Fruit fly (Drosophila melanogaster) whole organism, embryonic: ENCODE results near the gene CG6023.

Source experiments
- Blimp-1 ChIP-seq: fragments of 200-800 bp; sonication (Bioruptor generic); optimal IDR thresholded peaks from 3 replicates; lab custom pipeline; 2018; ENCODE audit warnings: missing biosample characterization, missing genetic modification characterization, mild to moderate bottlenecking, moderate library complexity, missing genetic modification reagents
- Bteb2 ChIP-seq: fragments of 200-800 bp; sonication (Bioruptor generic); optimal IDR thresholded peaks from 2 replicates; lab custom pipeline; 2016; ENCODE audit warnings: missing biosample characterization, missing genetic modification characterization
- CG10979 ChIP-seq: fragments of 200-800 bp; sonication (Bioruptor generic); optimal IDR thresholded peaks from 2 replicates; lab custom pipeline; 2018; ENCODE audit warnings: missing biosample characterization, mild to moderate bottlenecking, missing genetic modification characterization, moderate library complexity
- CG11695 ChIP-seq: fragments of 200-800 bp; sonication (Bioruptor generic); IDR thresholded peaks from 3 replicates; pipeline ENCODE4 v1.3.6; 2022; ENCODE audit warnings: missing biosample characterization, missing genetic modification characterization
- CG13296 ChIP-seq: fragments of 200-800 bp; sonication (Bioruptor generic); optimal IDR thresholded peaks from 3 replicates; lab custom pipeline; 2018; ENCODE audit warnings: missing biosample characterization, mild to moderate bottlenecking, missing genetic modification characterization
- CG14050 ChIP-seq: fragments of 200-800 bp; sonication (Bioruptor generic); IDR thresholded peaks from 3 replicates; pipeline ENCODE4 v1.3.6; 2022; ENCODE audit warnings: missing biosample characterization, missing genetic modification characterization
- CG15269 ChIP-seq: fragments of 200-800 bp; sonication (Bioruptor generic); optimal IDR thresholded peaks from 2 replicates; lab custom pipeline; 2018; ENCODE audit warnings: missing biosample characterization, mild to moderate bottlenecking, missing genetic modification characterization, moderate library complexity
- CG17361 ChIP-seq: fragments of 200-800 bp; sonication (Bioruptor generic); IDR thresholded peaks from 3 replicates; pipeline ENCODE4 v1.3.6; 2022; ENCODE audit warnings: missing biosample characterization, missing genetic modification characterization
- CG17912 ChIP-seq: fragments of 200-800 bp; sonication (Bioruptor generic); optimal IDR thresholded peaks from 2 replicates; lab custom pipeline; 2018; ENCODE audit warnings: missing biosample characterization, mild to moderate bottlenecking, missing genetic modification characterization
- CG1792 ChIP-seq: fragments of 200-800 bp; sonication (Bioruptor generic); optimal IDR thresholded peaks from 2 replicates; lab custom pipeline; 2016; ENCODE audit warnings: missing biosample characterization, missing genetic modification characterization
- CG2199 ChIP-seq: fragments of 200-800 bp; sonication (Bioruptor generic); IDR thresholded peaks from 3 replicates; pipeline ENCODE4 v1.3.6; 2022; ENCODE audit warnings: missing biosample characterization, missing genetic modification characterization
- CG2875 ChIP-seq: fragments of 200-800 bp; sonication (Bioruptor generic); optimal IDR thresholded peaks from 2 replicates; lab custom pipeline; 2017; ENCODE audit warnings: missing biosample characterization, mild to moderate bottlenecking, missing genetic modification characterization, missing genetic modification reagents
- CG30403 ChIP-seq: fragments of 200-800 bp; sonication (Bioruptor generic); optimal IDR thresholded peaks from 3 replicates; lab custom pipeline; 2016; ENCODE audit warnings: missing biosample characterization, missing genetic modification characterization
- CG3281 ChIP-seq: fragments of 200-800 bp; sonication (Bioruptor generic); optimal IDR thresholded peaks from 3 replicates; lab custom pipeline; 2017; ENCODE audit warnings: missing biosample characterization, mild to moderate bottlenecking, missing genetic modification characterization
- CG42726 ChIP-seq: fragments of 200-800 bp; sonication (Bioruptor generic); IDR thresholded peaks from 2 replicates; pipeline ENCODE4 v1.3.6; 2022; ENCODE audit warnings: missing biosample characterization, missing genetic modification characterization; ENCODE audit not compliant: partially characterized antibody
- CG4424 ChIP-seq: fragments of 200-800 bp; sonication (Bioruptor generic); optimal IDR thresholded peaks from 3 replicates; lab custom pipeline; 2016; ENCODE audit warnings: missing biosample characterization, missing genetic modification characterization
- CG7556 ChIP-seq: fragments of 200-800 bp; sonication (Bioruptor generic); optimal IDR thresholded peaks from 2 replicates; lab custom pipeline; 2017; ENCODE audit warnings: missing biosample characterization, mild to moderate bottlenecking, missing genetic modification characterization
- CkIIα-i1 ChIP-seq: fragments of 200-800 bp; sonication (Bioruptor generic); IDR thresholded peaks from 2 replicates; pipeline ENCODE4 v1.3.6; 2022; ENCODE audit warnings: missing biosample characterization, missing genetic modification characterization
- Fer2 ChIP-seq: fragments of 200-800 bp; sonication (Bioruptor generic); optimal IDR thresholded peaks from 2 replicates; lab custom pipeline; 2018; ENCODE audit warnings: missing biosample characterization, mild to moderate bottlenecking, missing genetic modification characterization, moderate library complexity
- Gug ChIP-seq: fragments of 200-800 bp; sonication (Bioruptor generic); IDR thresholded peaks from 4 replicates; pipeline ENCODE4 v1.3.6; 2022; ENCODE audit warnings: missing biosample characterization, missing genetic modification characterization
- HLH54F ChIP-seq: fragments of 200-800 bp; sonication (Bioruptor generic); optimal IDR thresholded peaks from 3 replicates; lab custom pipeline; 2016; ENCODE audit warnings: missing biosample characterization, missing genetic modification characterization
- Hey ChIP-seq: fragments of 200-800 bp; sonication (Bioruptor generic); optimal IDR thresholded peaks from 3 replicates; lab custom pipeline; 2018; ENCODE audit warnings: missing biosample characterization, mild to moderate bottlenecking, missing genetic modification characterization
- Kr ChIP-seq: fragments of 200-800 bp; sonication (Bioruptor generic); optimal IDR thresholded peaks from 2 replicates; lab custom pipeline; 2017; ENCODE audit warnings: missing biosample characterization, mild to moderate bottlenecking, missing genetic modification characterization
- MBD-R2 ChIP-seq: fragments of 200-800 bp; sonication (Bioruptor generic); IDR thresholded peaks from 2 replicates; pipeline ENCODE4 v1.3.6; 2022; ENCODE audit warnings: missing biosample characterization, missing genetic modification characterization
- MESR4 ChIP-seq: fragments of 200-800 bp; sonication (Bioruptor generic); optimal IDR thresholded peaks from 2 replicates; lab custom pipeline; 2018; ENCODE audit warnings: missing biosample characterization, mild to moderate bottlenecking, missing genetic modification characterization, moderate library complexity
- Med ChIP-seq: fragments of 200-800 bp; sonication (Bioruptor generic); peaks from one replicate; lab custom pipeline; 2016; ENCODE audit warnings: missing biosample characterization, missing genetic modification characterization, mild to moderate bottlenecking, inconsistent platforms, moderate library complexity
- Meics ChIP-seq: fragments of 200-800 bp; sonication (Bioruptor generic); optimal IDR thresholded peaks from 2 replicates; lab custom pipeline; 2017; ENCODE audit warnings: missing biosample characterization, mild to moderate bottlenecking, missing genetic modification characterization
- Stat92E ChIP-seq, 3 experiments: fragments of >200 bp in 2 of 3; fragments of 200-800 bp in 1 of 3; sonication (Bioruptor generic) in 1 of 3; optimal IDR thresholded peaks; 2 replicates each; lab custom pipeline; 2017 to 2019; ENCODE audit warnings: missing biosample characterization in 3 of 3, missing genetic modification characterization in 3 of 3, mild to moderate bottlenecking in 1 of 3, moderate library complexity in 1 of 3
- TFAM ChIP-seq: fragments of 200-800 bp; sonication (Bioruptor generic); optimal IDR thresholded peaks from 2 replicates; lab custom pipeline; 2017; ENCODE audit warnings: missing biosample characterization, missing genetic modification characterization, inconsistent platforms
- bbx ChIP-seq: fragments of 200-800 bp; sonication (Bioruptor generic); IDR thresholded peaks from 2 replicates; pipeline ENCODE4 v1.3.6; 2022; ENCODE audit warnings: missing biosample characterization, missing genetic modification characterization; ENCODE audit not compliant: partially characterized antibody
- bcd ChIP-seq: fragments of 200-800 bp; sonication (Bioruptor generic); optimal IDR thresholded peaks from 2 replicates; lab custom pipeline; 2017; ENCODE audit warnings: missing biosample characterization, mild to moderate bottlenecking, missing genetic modification characterization
- cwo ChIP-seq: fragments of 200-800 bp; sonication (Bioruptor generic); optimal IDR thresholded peaks from 3 replicates; lab custom pipeline; 2017; ENCODE audit warnings: missing biosample characterization, missing genetic modification characterization, mild to moderate bottlenecking, moderate library complexity, missing genetic modification reagents
- dan ChIP-seq: fragments of 200-800 bp; sonication (Bioruptor generic); IDR thresholded peaks from 2 replicates; pipeline ENCODE4 v1.3.6; 2022; ENCODE audit warnings: missing biosample characterization, missing genetic modification characterization
- eyg ChIP-seq: fragments of 200-800 bp; sonication (Bioruptor generic); optimal IDR thresholded peaks from 3 replicates; lab custom pipeline; 2016; ENCODE audit warnings: missing biosample characterization, missing genetic modification characterization
- gce ChIP-seq: fragments of 200-800 bp; sonication (Bioruptor generic); IDR thresholded peaks from 3 replicates; pipeline ENCODE4 v1.3.6; 2022; ENCODE audit warnings: missing biosample characterization, missing genetic modification characterization
- grau ChIP-seq: fragments of 200-800 bp; optimal IDR thresholded peaks from 3 replicates; lab custom pipeline; 2019; ENCODE audit warnings: missing biosample characterization, mild to moderate bottlenecking, missing genetic modification characterization, moderate library complexity
- gsb-n ChIP-seq: fragments of 200-800 bp; sonication (Bioruptor generic); optimal IDR thresholded peaks from 3 replicates; lab custom pipeline; 2018; ENCODE audit warnings: missing biosample characterization, mild to moderate bottlenecking, missing genetic modification characterization
- hbn ChIP-seq: fragments of 200-800 bp; sonication (Bioruptor generic); IDR thresholded peaks from 2 replicates; pipeline ENCODE4 v1.3.6; 2022; ENCODE audit warnings: missing biosample characterization, missing genetic modification characterization; ENCODE audit not compliant: partially characterized antibody
- inv ChIP-seq: fragments of 200-800 bp; sonication (Bioruptor generic); IDR thresholded peaks from 2 replicates; pipeline ENCODE4 v1.3.6; 2022; ENCODE audit warnings: missing biosample characterization, missing genetic modification characterization; ENCODE audit not compliant: partially characterized antibody
- jumu ChIP-seq: fragments of 200-800 bp; sonication (Bioruptor generic); optimal IDR thresholded peaks from 3 replicates; lab custom pipeline; 2016; ENCODE audit warnings: missing biosample characterization, missing genetic modification characterization
- nerfin-2 ChIP-seq: fragments of 200-800 bp; sonication (Bioruptor generic); IDR thresholded peaks from 2 replicates; pipeline ENCODE4 v1.3.6; 2022; ENCODE audit warnings: missing biosample characterization, missing genetic modification characterization; ENCODE audit not compliant: partially characterized antibody
- psq ChIP-seq: fragments of 200-800 bp; sonication (Bioruptor generic); optimal IDR thresholded peaks from 2 replicates; lab custom pipeline; 2017; ENCODE audit warnings: missing biosample characterization, missing genetic modification characterization
- pzg ChIP-seq: fragments of 200-800 bp; sonication (Bioruptor generic); optimal IDR thresholded peaks from 3 replicates; lab custom pipeline; 2018; ENCODE audit warnings: missing biosample characterization, mild to moderate bottlenecking, missing genetic modification characterization, moderate library complexity
- shn ChIP-seq: fragments of 200-800 bp; sonication (Bioruptor generic); optimal IDR thresholded peaks from 3 replicates; lab custom pipeline; 2016; ENCODE audit warnings: missing biosample characterization, missing genetic modification characterization
- ssp ChIP-seq: fragments of 200-800 bp; sonication (Bioruptor generic); IDR thresholded peaks from 2 replicates; pipeline ENCODE4 v1.3.6; 2022; ENCODE audit warnings: missing biosample characterization, missing genetic modification characterization
- tgo ChIP-seq: fragments of 200-800 bp; sonication (Bioruptor generic); IDR thresholded peaks from 3 replicates; pipeline ENCODE4 v1.3.6; 2022; ENCODE audit warnings: missing biosample characterization, missing genetic modification characterization
- twi ChIP-seq: fragments of 200-800 bp; optimal IDR thresholded peaks from 2 replicates; lab custom pipeline; 2019; ENCODE audit warnings: missing biosample characterization, mild to moderate bottlenecking, missing genetic modification characterization, moderate library complexity
- wdn ChIP-seq: fragments of 200-800 bp; sonication (Bioruptor generic); IDR thresholded peaks from 2 replicates; pipeline ENCODE4 v1.3.6; 2022; ENCODE audit warnings: missing biosample characterization, missing genetic modification characterization
- wor ChIP-seq: fragments of 200-800 bp; sonication (Bioruptor generic); IDR thresholded peaks from 2 replicates; pipeline ENCODE4 v1.3.6; 2022; ENCODE audit warnings: missing biosample characterization, missing genetic modification characterization
- zen ChIP-seq: fragments of 200-800 bp; sonication (Bioruptor generic); optimal IDR thresholded peaks from 3 replicates; lab custom pipeline; 2018; ENCODE audit warnings: missing biosample characterization, mild to moderate bottlenecking, missing genetic modification characterization, moderate library complexity

CG6023 gene

dm6 chrX:18341014-18341413, 20.0 kb upstream of the CG6023 start (continued):
- TF ChIP-seq CkIIα-i1 (no peak), CG30403 (GFP tag; lab: Kevin White, UChicago) (no peak), CG11695 (GFP tag; lab: Robert Waterston, UW) (no peak), wdn (GFP tag; lab: Robert Waterston, UW) (no peak), cwo (GFP tag; lab: Kevin White, UChicago) (peak; percentile 31), CG42726 (GFP tag; lab: Robert Waterston, UW) (no peak), bbx (GFP tag; lab: Robert Waterston, UW) (no peak), CG15269 (tag; lab: Kevin White, UChicago) (peak; percentile 34), CG10979 (tag; lab: Kevin White, UChicago) (no peak), CG14050 (GFP tag; lab: Robert Waterston, UW) (no peak), CG7556 (GFP tag; lab: Kevin White, UChicago) (peak; percentile 9), CG1792 (no peak), CG3281 (GFP tag; lab: Kevin White, UChicago) (peak; percentile 19), zen (tag; lab: Kevin White, UChicago) (no peak), dan (GFP tag; lab: Robert Waterston, UW) (no peak)

- no peak for TF ChIP-seq jumu (GFP tag; lab: Kevin White, UChicago)
- no peak for TF ChIP-seq bcd (GFP tag; lab: Kevin White, UChicago)
- no peak for TF ChIP-seq wor (GFP tag; lab: Robert Waterston, UW)
- TF ChIP-seq shn (GFP tag; lab: Kevin White, UChicago), result no peak
- no peak for TF ChIP-seq HLH54F (GFP tag; lab: Kevin White, UChicago)
- TF ChIP-seq twi, result no peak
- TF ChIP-seq eyg (GFP tag; lab: Kevin White, UChicago), result no peak
- TF ChIP-seq Fer2 (tag; lab: Kevin White, UChicago), result no peak
- TF ChIP-seq nerfin-2 (GFP tag; lab: Robert Waterston, UW), result no peak
- no peak for TF ChIP-seq CG17912 (GFP tag; lab: Kevin White, UChicago)
- no peak for TF ChIP-seq gce (GFP tag; lab: Robert Waterston, UW)
- TF ChIP-seq MBD-R2 (GFP tag; lab: Robert Waterston, UW), result 0 out of 2 replicates have a peak, but pooled peaks have one; percentile 11
- no peak for TF ChIP-seq Bteb2 (GFP tag; lab: Kevin White, UChicago)
- TF ChIP-seq CG2199, result peak; percentile 94; the same call in 2 of the 3 replicates
- TF ChIP-seq ssp (GFP tag; lab: Robert Waterston, UW), result no peak
- TF ChIP-seq Kr (GFP tag; lab: Kevin White, UChicago), result no peak
- no peak for TF ChIP-seq Hey (tag; lab: Kevin White, UChicago)
- no peak for TF ChIP-seq CG2875
- no peak for TF ChIP-seq grau (tag; lab: Kevin White, UChicago)
- no peak for TF ChIP-seq hbn (GFP tag; lab: Robert Waterston, UW)
- no peak for TF ChIP-seq CG17361 (GFP tag; lab: Robert Waterston, UW)
- TF ChIP-seq Gug (GFP tag; lab: Robert Waterston, UW), result peak; percentile 9; the same call in 1 of the 4 replicates
- TF ChIP-seq Meics, result no peak
- peak; percentile 10 for TF ChIP-seq CG4424 (GFP tag; lab: Kevin White, UChicago)
- TF ChIP-seq gsb-n (tag; lab: Kevin White, UChicago), result no peak
- TF ChIP-seq CG13296 (GFP tag; lab: Kevin White, UChicago), result no peak
- no peak for TF ChIP-seq tgo (GFP tag; lab: Robert Waterston, UW)
- TF ChIP-seq Med (GFP tag; lab: Kevin White, UChicago), result peak; percentile 43
- no peak for TF ChIP-seq Blimp-1 (GFP tag; lab: Kevin White, UChicago)
- no peak for TF ChIP-seq psq (GFP tag; lab: Kevin White, UChicago)
- TF ChIP-seq Stat92E (GFP tag; optimal IDR thresholded peaks at IDR 0.05; lab: Kevin White, UChicago), result no peak
- no peak for TF ChIP-seq MESR4 (GFP tag; lab: Kevin White, UChicago)
- no peak for TF ChIP-seq CkIIα-i1
- no peak for TF ChIP-seq inv
- TF ChIP-seq TFAM (GFP tag; lab: Kevin White, UChicago), result no peak
- peak; percentile 11 for TF ChIP-seq pzg (GFP tag; lab: Kevin White, UChicago)
Measured at dm6 chrX:18321358-18321757, 365 bp upstream of the CG6023 start.
